Fruit fly (Drosophila melanogaster): ENCODE data around the gene Yp2.

DNA sequence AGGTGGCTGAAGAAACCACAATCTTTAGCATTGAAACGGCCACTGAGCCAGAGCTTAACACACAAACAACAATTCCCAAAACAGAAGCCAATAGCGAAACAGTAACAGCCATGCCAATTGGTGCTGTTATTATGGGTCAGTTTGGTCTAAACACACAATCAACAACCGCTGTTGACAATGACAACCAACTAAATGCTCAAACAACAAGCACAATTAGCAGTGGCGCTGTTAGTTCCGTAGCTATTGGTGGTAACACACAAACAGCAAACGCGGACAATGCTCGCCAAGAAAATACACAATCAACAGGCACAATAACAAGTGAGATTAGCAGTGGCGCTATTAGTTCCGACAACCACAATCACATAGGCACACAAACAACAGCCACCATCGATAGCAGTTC lies 8.6 kb downstream of the Yp2 start:
- TF ChIP-seq psq (optimal IDR thresholded peaks at IDR 0.05) (no peak), EcR (GFP tag; optimal IDR thresholded peaks at IDR 0.05) (no peak), pan (optimal IDR thresholded peaks at IDR 0.05) (no peak), usp (GFP tag; optimal IDR thresholded peaks at IDR 0.05) (no peak), Dll (optimal IDR thresholded peaks at IDR 0.05) (no peak)

Measured in whole organism.